Worm (Caenorhabditis elegans) whole organism, mixed stage, embryonic: ENCODE data around the gene pkn-1.

Experiments used
- M03D4.4 ChIP-seq: sonication (generic microtip); optimal IDR thresholded peaks from 2 replicates; lab custom pipeline; 2017; ENCODE audit warnings: mild to moderate bottlenecking, missing genetic modification characterization, missing compliant biosample characterization
- bed-3 ChIP-seq: fragments of 200-800 bp; sonication (Bioruptor generic); optimal IDR thresholded peaks from 3 replicates; lab custom pipeline; 2018; ENCODE audit warnings: mild to moderate bottlenecking, missing genetic modification characterization, moderate library complexity, missing compliant biosample characterization
- blmp-1 ChIP-seq: fragments of 150-350 bp; optimal IDR thresholded peaks from 2 replicates; lab custom pipeline; 2014; ENCODE audit warnings: missing biosample characterization, missing genetic modification characterization
- ceh-39 ChIP-seq: fragments of 150-350 bp; optimal IDR thresholded peaks from 2 replicates; lab custom pipeline; 2014; ENCODE audit warnings: missing biosample characterization, missing genetic modification characterization
- ceh-43 ChIP-seq: fragments of 200-800 bp; sonication (Bioruptor generic); optimal IDR thresholded peaks from 2 replicates; lab custom pipeline; 2018; ENCODE audit warnings: mild to moderate bottlenecking, missing genetic modification characterization, moderate library complexity, missing compliant biosample characterization
- ceh-83 ChIP-seq: fragments of 200-800 bp; sonication (Bioruptor generic); optimal IDR thresholded peaks from 2 replicates; lab custom pipeline; 2018; ENCODE audit warnings: mild to moderate bottlenecking, missing genetic modification characterization, missing compliant biosample characterization
- ces-1 ChIP-seq: fragments of 150-350 bp; optimal IDR thresholded peaks from 2 replicates; lab custom pipeline; 2014; ENCODE audit warnings: missing biosample characterization, missing genetic modification reagents, missing genetic modification characterization
- cnd-1 ChIP-seq: fragments of 200-800 bp; sonication (Bioruptor generic); optimal IDR thresholded peaks from 2 replicates; lab custom pipeline; 2018; ENCODE audit warnings: mild to moderate bottlenecking, missing genetic modification characterization, missing compliant biosample characterization
- drap-1 ChIP-seq: fragments of 200-800 bp; sonication (Bioruptor generic); optimal IDR thresholded peaks from 3 replicates; lab custom pipeline; 2018; ENCODE audit warnings: mild to moderate bottlenecking, missing genetic modification characterization, missing compliant biosample characterization
- elt-1 ChIP-seq: sonication (generic microtip); optimal IDR thresholded peaks from 2 replicates; lab custom pipeline; 2017; ENCODE audit warnings: missing genetic modification characterization, mild to moderate bottlenecking, missing compliant biosample characterization, antibody characterized with exemption, moderate library complexity, borderline replicate concordance; ENCODE audit not compliant: insufficient read depth
- elt-3 ChIP-seq: fragments of 150-350 bp; optimal IDR thresholded peaks from 2 replicates; lab custom pipeline; 2014; ENCODE audit warnings: missing biosample characterization, missing genetic modification characterization
- flh-1 ChIP-seq: fragments of 200-800 bp; sonication (Bioruptor generic); optimal IDR thresholded peaks from 2 replicates; lab custom pipeline; 2018; ENCODE audit warnings: mild to moderate bottlenecking, missing genetic modification characterization, moderate library complexity, missing compliant biosample characterization
- ham-2 ChIP-seq: fragments of 200-800 bp; sonication (Bioruptor generic); optimal IDR thresholded peaks from 2 replicates; lab custom pipeline; 2018; ENCODE audit warnings: mild to moderate bottlenecking, missing genetic modification characterization, missing compliant biosample characterization
- hlh-1 ChIP-seq: fragments of 150-350 bp; optimal IDR thresholded peaks from 2 replicates; lab custom pipeline; 2014; ENCODE audit warnings: missing biosample characterization, missing genetic modification reagents, missing genetic modification characterization
- lin-13 ChIP-seq: fragments of 150-350 bp; optimal IDR thresholded peaks from 2 replicates; lab custom pipeline; 2014; ENCODE audit warnings: missing biosample characterization, missing genetic modification characterization
- lin-32 ChIP-seq: fragments of 200-800 bp; sonication (Bioruptor generic); optimal IDR thresholded peaks from 2 replicates; lab custom pipeline; 2018; ENCODE audit warnings: mild to moderate bottlenecking, missing genetic modification characterization, missing compliant biosample characterization
- lsy-2 ChIP-seq: fragments of 150-350 bp; optimal IDR thresholded peaks from 2 replicates; lab custom pipeline; 2014; ENCODE audit warnings: missing biosample characterization, missing genetic modification characterization
- mab-5 ChIP-seq: fragments of 150-350 bp; optimal IDR thresholded peaks from 2 replicates; lab custom pipeline; 2014; ENCODE audit warnings: missing biosample characterization, missing genetic modification characterization
- mep-1 ChIP-seq: fragments of 150-350 bp; optimal IDR thresholded peaks from 2 replicates; lab custom pipeline; 2017; ENCODE audit warnings: missing biosample characterization, missing genetic modification reagents, missing genetic modification characterization, inconsistent platforms
- mls-2 ChIP-seq: sonication (generic microtip); optimal IDR thresholded peaks from 2 replicates; lab custom pipeline; 2016; ENCODE audit warnings: mild to moderate bottlenecking, missing genetic modification characterization, moderate library complexity, missing compliant biosample characterization
- nhr-12 ChIP-seq: fragments of 150-350 bp; optimal IDR thresholded peaks from 2 replicates; lab custom pipeline; 2014; ENCODE audit warnings: missing biosample characterization, missing genetic modification characterization
- nhr-2 ChIP-seq: fragments of 150-350 bp; optimal IDR thresholded peaks from 2 replicates; lab custom pipeline; 2014; ENCODE audit warnings: missing biosample characterization, missing genetic modification characterization
- nhr-237 ChIP-seq: fragments of 150-350 bp; optimal IDR thresholded peaks from 2 replicates; lab custom pipeline; 2014; ENCODE audit warnings: missing biosample characterization, missing genetic modification characterization
- nhr-28 ChIP-seq: fragments of 150-350 bp; optimal IDR thresholded peaks from 2 replicates; lab custom pipeline; 2014; ENCODE audit warnings: missing biosample characterization, missing genetic modification characterization
- nhr-76 ChIP-seq: sonication (generic microtip); optimal IDR thresholded peaks from 2 replicates; lab custom pipeline; 2017; ENCODE audit warnings: missing biosample characterization, missing genetic modification characterization
- pha-4 ChIP-seq: fragments of 150-350 bp; optimal IDR thresholded peaks from 2 replicates; lab custom pipeline; 2018; ENCODE audit warnings: missing biosample characterization, missing genetic modification reagents, missing genetic modification characterization
- sem-2 ChIP-seq: fragments of 200-800 bp; sonication (Bioruptor generic); optimal IDR thresholded peaks from 2 replicates; lab custom pipeline; 2018; ENCODE audit warnings: mild to moderate bottlenecking, missing genetic modification characterization, missing compliant biosample characterization
- snpc-4 ChIP-seq: fragments of 150-350 bp; optimal IDR thresholded peaks from 2 replicates; lab custom pipeline; 2014; ENCODE audit warnings: missing biosample characterization, missing genetic modification characterization
- sptf-1 ChIP-seq: sonication (generic microtip); optimal IDR thresholded peaks from 2 replicates; lab custom pipeline; 2017; ENCODE audit warnings: mild to moderate bottlenecking, missing genetic modification characterization, moderate library complexity, missing compliant biosample characterization
- tbx-8 ChIP-seq: fragments of 200-800 bp; sonication (Bioruptor generic); optimal IDR thresholded peaks from 2 replicates; lab custom pipeline; 2018; ENCODE audit warnings: mild to moderate bottlenecking, missing genetic modification characterization, moderate library complexity, missing compliant biosample characterization
- unc-120 ChIP-seq: sonication (generic microtip); optimal IDR thresholded peaks from 2 replicates; lab custom pipeline; 2017; ENCODE audit warnings: missing genetic modification characterization, missing compliant biosample characterization; ENCODE audit not compliant: poor library complexity, severe bottlenecking
- unc-39 ChIP-seq: fragments of 150-350 bp; optimal IDR thresholded peaks from 2 replicates; lab custom pipeline; 2014; ENCODE audit warnings: missing biosample characterization, missing genetic modification characterization
- unc-62 ChIP-seq: fragments of 150-350 bp; optimal IDR thresholded peaks from 2 replicates; lab custom pipeline; 2014; ENCODE audit warnings: missing biosample characterization, missing genetic modification reagents, missing genetic modification characterization
- zip-8 ChIP-seq: fragments of 150-350 bp; optimal IDR thresholded peaks from 2 replicates; lab custom pipeline; 2014; ENCODE audit warnings: missing biosample characterization, missing genetic modification characterization
- ztf-11 ChIP-seq: fragments of 150-350 bp; optimal IDR thresholded peaks from 2 replicates; lab custom pipeline; 2014; ENCODE audit warnings: missing biosample characterization, missing genetic modification characterization

pkn-1 gene

DNA sequence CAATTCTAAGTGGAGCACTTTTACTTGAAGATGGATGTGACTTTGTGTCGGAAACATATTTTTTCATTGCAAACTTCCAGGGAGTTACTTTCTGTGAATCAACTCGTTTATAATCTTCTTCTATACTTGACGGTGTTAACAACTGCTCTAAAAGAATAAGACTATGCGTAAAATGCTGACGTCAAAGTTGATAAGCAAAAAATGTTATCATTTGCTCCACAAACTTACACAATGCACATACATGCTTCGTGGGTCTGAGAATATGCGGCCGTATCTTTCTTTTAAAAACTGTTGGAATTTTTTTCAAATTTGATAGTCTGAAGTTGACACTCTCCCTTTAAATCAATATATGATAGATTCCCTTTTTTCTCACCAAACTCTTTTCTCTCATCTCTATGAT lies 1.9 kb upstream of the pkn-1 start:
- TF ChIP-seq unc-39 (tag; lab: Kevin White, UChicago) (no peak), nhr-12 (tag; lab: Kevin White, UChicago) (no peak), sem-2 (GFP tag; lab: Kevin White, UChicago) (no peak), blmp-1 (tag; lab: Kevin White, UChicago) (no peak), mls-2 (tag; lab: Kevin White, UChicago) (no peak), tbx-8 (GFP tag; lab: Kevin White, UChicago) (no peak), lin-32 (GFP tag; lab: Kevin White, UChicago) (no peak), lsy-2 (no peak), ham-2 (GFP tag; lab: Kevin White, UChicago) (no peak), cnd-1 (tag; lab: Kevin White, UChicago) (no peak), hlh-1 (tag; lab: Kevin White, UChicago) (no peak), unc-62 (GFP tag; lab: Kevin White, UChicago) (no peak), pha-4 (tag; lab: Kevin White, UChicago) (no peak), bed-3 (GFP tag; lab: Kevin White, UChicago) (no peak), ceh-43 (GFP tag; lab: Kevin White, UChicago) (no peak), nhr-237 (tag; lab: Kevin White, UChicago) (no peak), ceh-83 (GFP tag; lab: Kevin White, UChicago) (no peak)
- TF ChIP-seq, all 35 proteins: peak for 0

DNA sequence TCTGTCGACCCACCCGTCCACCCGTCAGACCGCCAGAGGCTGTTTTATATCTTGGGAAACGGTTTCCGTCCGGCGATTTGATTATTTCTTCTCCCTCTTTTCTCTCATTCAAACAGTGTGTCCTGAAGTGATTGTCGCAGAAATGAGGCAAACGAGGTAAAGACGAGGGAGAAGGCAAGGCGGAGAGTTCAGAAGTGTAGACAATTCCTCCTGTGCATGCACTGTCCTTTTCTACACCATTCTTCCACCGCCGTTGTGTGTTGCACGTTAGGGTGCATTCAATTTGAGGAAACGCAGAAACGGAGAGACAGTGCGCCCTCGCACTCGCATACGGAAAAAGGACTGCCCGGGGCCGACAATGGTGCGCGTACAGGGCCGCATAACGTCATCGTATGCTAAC lies 1.4 kb upstream of the pkn-1 start:
- TF ChIP-seq blmp-1 (tag; lab: Kevin White, UChicago) (no peak), ham-2 (GFP tag; lab: Kevin White, UChicago) (peak; percentile 26), nhr-2 (tag; lab: Kevin White, UChicago) (peak; percentile 51), ceh-83 (GFP tag; lab: Kevin White, UChicago) (no peak), pha-4 (tag; lab: Kevin White, UChicago) (peak; percentile 17), ztf-11 (tag; lab: Kevin White, UChicago) (peak; percentile 57), unc-62 (GFP tag; lab: Kevin White, UChicago) (peak; percentile 75), nhr-12 (tag; lab: Kevin White, UChicago) (no peak), lin-13 (tag; lab: Kevin White, UChicago) (no peak), flh-1 (no peak), nhr-28 (tag; lab: Kevin White, UChicago) (no peak), cnd-1 (tag; lab: Kevin White, UChicago) (peak; percentile 17), ces-1 (GFP tag; lab: Kevin White, UChicago) (peak; percentile 44), elt-3 (tag; lab: Kevin White, UChicago) (no peak), drap-1 (peak; percentile 0), elt-1 (tag; lab: Kevin White, UChicago) (no peak), ceh-39 (tag; lab: Kevin White, UChicago) (no peak), snpc-4 (tag; lab: Kevin White, UChicago) (no peak), mep-1 (tag; lab: Kevin White, UChicago) (no peak), zip-8 (peak; percentile 21), unc-120 (tag; lab: Kevin White, UChicago) (peak; percentile 42), M03D4.4 (tag; lab: Kevin White, UChicago) (peak; percentile 62), nhr-237 (tag; lab: Kevin White, UChicago) (no peak), mls-2 (tag; lab: Kevin White, UChicago) (peak; percentile 44), ceh-43 (GFP tag; lab: Kevin White, UChicago) (no peak), bed-3 (GFP tag; lab: Kevin White, UChicago) (no peak), sptf-1 (peak; percentile 46), tbx-8 (GFP tag; lab: Kevin White, UChicago) (no peak), hlh-1 (tag; lab: Kevin White, UChicago) (no peak), nhr-76 (no peak), unc-39 (tag; lab: Kevin White, UChicago) (no peak), lsy-2 (no peak), mab-5 (tag; lab: Kevin White, UChicago) (no peak), lin-32 (GFP tag; lab: Kevin White, UChicago) (no peak), sem-2 (GFP tag; lab: Kevin White, UChicago) (no peak)

DNA sequence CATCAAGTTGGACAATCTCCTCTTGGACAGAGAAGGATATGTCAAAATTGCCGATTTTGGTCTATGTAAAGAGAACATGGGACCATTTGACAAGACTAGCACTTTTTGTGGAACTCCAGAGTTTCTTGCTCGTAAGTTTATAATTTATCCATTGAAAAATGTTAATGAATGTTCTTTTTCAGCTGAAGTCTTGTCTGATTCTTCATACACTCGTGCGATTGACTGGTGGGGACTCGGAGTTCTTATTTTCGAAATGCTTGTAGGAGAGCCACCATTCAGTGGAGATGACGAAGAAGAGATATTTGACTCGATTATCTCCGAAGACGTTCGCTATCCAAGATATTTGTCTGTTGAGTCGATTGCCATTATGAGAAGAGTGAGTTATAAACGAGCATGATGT lies 4.1 kb downstream of the pkn-1 start:
- peak; percentile 16 for TF ChIP-seq ces-1 (GFP tag; lab: Kevin White, UChicago)
- TF ChIP-seq flh-1, result no peak
